Worm (Caenorhabditis elegans) whole organism, young adult: Measurements from ENCODE around the gene rgs-1.

Experiments
- F57A8.1 ChIP-seq: fragments of 200-800 bp; sonication (Bioruptor generic); optimal IDR thresholded peaks from 2 replicates; lab custom pipeline; 2018; ENCODE audit warnings: mild to moderate bottlenecking, missing genetic modification characterization, moderate library complexity, missing compliant biosample characterization
- him-1 ChIP-seq: sonication (generic microtip); optimal IDR thresholded peaks from 2 replicates; lab custom pipeline; 2016; ENCODE audit warnings: missing genotype, missing genetic modification reagents, missing genetic modification characterization, missing compliant biosample characterization
- let-526 ChIP-seq: fragments of 200-800 bp; sonication (Bioruptor generic); IDR thresholded peaks from 2 replicates; pipeline ENCODE4 v1.3.6; 2022; ENCODE audit warnings: missing genetic modification reagents, missing genetic modification characterization, missing compliant biosample characterization
- lin-40 ChIP-seq: sonication (generic microtip); optimal IDR thresholded peaks from 2 replicates; lab custom pipeline; 2016; ENCODE audit warnings: missing genetic modification characterization, mild to moderate bottlenecking, missing compliant biosample characterization, missing genotype, missing genetic modification reagents
- nhr-179 ChIP-seq: sonication (generic microtip); optimal IDR thresholded peaks from 2 replicates; lab custom pipeline; 2016; ENCODE audit warnings: mild to moderate bottlenecking, missing genetic modification characterization, missing compliant biosample characterization
- unc-62 ChIP-seq: fragments of 150-350 bp; optimal IDR thresholded peaks from 2 replicates; lab custom pipeline; 2014; ENCODE audit warnings: missing biosample characterization, missing genetic modification reagents, missing genetic modification characterization
- zfh-2 ChIP-seq: fragments of 200-800 bp; sonication (Bioruptor generic); conservative IDR thresholded peaks from 2 replicates; pipeline ENCODE4 v1.3.6; 2022; ENCODE audit warnings: missing genetic modification reagents, missing genetic modification characterization, missing compliant biosample characterization

The rgs-1 gene

ce11 chrIII:9965444-9965843 is 50.9 kb downstream of the rgs-1 start:
- TF ChIP-seq unc-62: peak; percentile 72
- TF ChIP-seq F57A8.1 (GFP tag; lab: Kevin White, UChicago): no peak
- TF ChIP-seq let-526 (GFP tag; lab: Robert Waterston, UW): no peak

- TF ChIP-seq zfh-2 (GFP tag; lab: Robert Waterston, UW) (no peak), nhr-179 (tag; lab: Kevin White, UChicago) (no peak), lin-40 (tag; lab: Kevin White, UChicago) (no peak), him-1 (no peak)
These were observed 51.9 kb downstream of the rgs-1 start for ce11 chrIII:9964416-9964815.
